Fruit fly (Drosophila melanogaster) Kc167 (cell line): Measurements from ENCODE around the gene CG31954.

Source experiments
- h ChIP-seq: fragments of >200 bp; optimal IDR thresholded peaks from 3 replicates; lab custom pipeline; 2018; ENCODE audit warnings: missing external identifiers
- insv ChIP-seq: fragments of >200 bp; optimal IDR thresholded peaks from 3 replicates; lab custom pipeline; 2018; ENCODE audit warnings: missing external identifiers
- psq ChIP-seq: fragments of >200 bp; optimal IDR thresholded peaks from 2 replicates; lab custom pipeline; 2017; ENCODE audit warnings: missing external identifiers

dm6 chr2L:3479697-3480442 lies 30.0 kb downstream of the CG31954 start:
- no peak for TF ChIP-seq psq (lab: Kevin White, UChicago)
- no peak for TF ChIP-seq insv (lab: Kevin White, UChicago)
- no peak for TF ChIP-seq h (lab: Kevin White, UChicago)
